Worm (Caenorhabditis elegans) whole organism, L2 larva: ENCODE measurements around the gene zak-1.
A peak's percentile ranks its signal among the peaks of the same experiment; 100 is the strongest.

Experiments
- C34F6.9 ChIP-seq: fragments of 150-350 bp; optimal IDR thresholded peaks from 2 replicates; lab custom pipeline; 2014; ENCODE audit warnings: missing biosample characterization, missing genetic modification characterization
- alr-1 ChIP-seq: fragments of 150-350 bp; optimal IDR thresholded peaks from 2 replicates; lab custom pipeline; 2014; ENCODE audit warnings: missing biosample characterization, missing genetic modification characterization
- elt-1 ChIP-seq: fragments of 150-350 bp; optimal IDR thresholded peaks from 2 replicates; lab custom pipeline; 2014; ENCODE audit warnings: missing biosample characterization, missing genetic modification characterization
- unc-39 ChIP-seq: fragments of 150-350 bp; optimal IDR thresholded peaks from 2 replicates; lab custom pipeline; 2014; ENCODE audit warnings: missing biosample characterization, missing genetic modification characterization
- zag-1 ChIP-seq: fragments of 150-350 bp; optimal IDR thresholded peaks from 2 replicates; lab custom pipeline; 2014; ENCODE audit warnings: missing biosample characterization, missing genetic modification characterization

DNA sequence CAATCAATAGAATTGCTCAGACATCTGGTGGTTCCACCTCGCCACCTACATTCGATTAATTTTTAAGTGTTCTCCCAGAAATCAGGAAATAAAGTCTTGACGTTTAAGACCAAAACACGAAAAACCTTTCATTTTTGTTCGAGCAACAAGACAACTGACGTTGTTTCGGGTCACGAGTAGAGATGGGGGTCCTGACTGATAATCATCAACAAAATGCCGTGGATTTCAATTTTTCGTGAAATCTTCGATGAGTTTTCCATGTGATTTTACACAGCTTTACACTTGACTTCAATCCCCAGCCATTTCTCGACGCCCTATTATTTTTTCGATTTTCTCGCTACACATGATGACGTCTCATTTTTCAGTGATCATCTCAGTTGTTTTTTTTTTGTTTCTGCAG is 14.5 kb upstream of the zak-1 start:
- TF ChIP-seq unc-39 (tag; lab: Kevin White, UChicago) (no peak), alr-1 (tag; lab: Kevin White, UChicago) (no peak), zag-1 (no peak), elt-1 (tag; lab: Kevin White, UChicago) (no peak), C34F6.9 (tag; lab: Kevin White, UChicago) (peak; percentile 12)
